ENCODE assay signal across 3 fruit fly cellular contexts in the genomic region with DNA sequence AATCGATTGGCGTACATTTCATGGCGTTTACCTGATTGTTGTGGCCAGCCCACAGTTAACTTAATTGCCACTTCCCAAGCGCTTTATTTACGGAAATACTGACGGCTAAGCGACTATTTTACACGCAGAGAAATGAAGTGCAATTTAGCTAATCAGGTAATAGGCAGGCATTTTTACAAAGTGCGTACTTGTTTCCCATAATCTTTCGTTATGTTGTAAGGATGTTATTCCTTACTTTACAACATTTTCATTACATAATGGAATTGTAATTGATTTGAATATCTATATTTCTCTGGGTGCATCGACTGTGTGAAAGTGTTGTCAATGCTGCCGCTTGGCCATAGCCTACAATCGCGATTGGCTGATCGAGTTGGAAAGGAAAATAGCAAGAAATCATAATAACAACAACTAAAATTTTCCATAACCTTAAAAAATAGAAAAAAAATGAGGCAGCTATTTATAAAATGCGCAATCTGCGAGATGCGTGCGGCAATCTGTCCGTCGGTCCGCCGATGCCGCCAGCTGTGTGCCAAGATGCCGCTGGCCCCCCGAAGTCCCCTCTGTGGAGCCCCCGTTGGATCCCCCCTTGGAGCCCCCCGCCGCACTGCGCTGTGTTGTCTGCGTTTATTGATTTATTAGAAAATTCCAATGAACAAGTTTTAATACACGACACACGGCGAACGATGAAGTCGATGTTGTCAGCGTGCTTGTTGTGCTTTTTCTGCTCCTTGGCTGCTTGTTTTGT.
TF ChIP-seq lines count a peak whose summit lies in the region.

No protein-coding gene starts in this region.

TF ChIP-seq in whole organism, embryonic, 481 proteins besides CTCF, POLR2A, EP300 and RAD21 (continued from another document and continues in another):
- TF ChIP-seq MBD-R2 (GFP tag; IDR thresholded peaks at IDR 0.05; lab: Robert Waterston, UW) (0 out of 2 replicates have a peak, but pooled peaks have one; percentile 24), CrebB (tag; optimal IDR thresholded peaks at IDR 0.05; lab: Kevin White, UChicago) (no peak), CG8388 (GFP tag; optimal IDR thresholded peaks at IDR 0.05; lab: Kevin White, UChicago) (peak; percentile 50), CHES-1-like (GFP tag; optimal IDR thresholded peaks at IDR 0.05; lab: Kevin White, UChicago) (no peak), Spps (tag; optimal IDR thresholded peaks at IDR 0.05; lab: Kevin White, UChicago) (no peak), CG33213 (GFP tag; optimal IDR thresholded peaks at IDR 0.05; lab: Kevin White, UChicago) (peak; percentile 37), lilli (GFP tag; optimal IDR thresholded peaks at IDR 0.05; lab: Kevin White, UChicago) (peak; percentile 56), Mrtf (GFP tag; IDR thresholded peaks at IDR 0.05; lab: Robert Waterston, UW) (no peak), wek (GFP tag; optimal IDR thresholded peaks at IDR 0.05; lab: Kevin White, UChicago) (no peak), CG1233 (GFP tag; optimal IDR thresholded peaks at IDR 0.05; lab: Kevin White, UChicago) (no peak), lbe (GFP tag; optimal IDR thresholded peaks at IDR 0.05; lab: Kevin White, UChicago) (no peak), ftz-f1 (GFP tag; optimal IDR thresholded peaks at IDR 0.05; lab: Kevin White, UChicago) (no peak), CG12155 (GFP tag; optimal IDR thresholded peaks at IDR 0.05; lab: Kevin White, UChicago) (peak; percentile 34), Oaz (GFP tag; IDR thresholded peaks at IDR 0.05; lab: Robert Waterston, UW) (peak; percentile 28; the same call in 1 of the 2 replicates), Rx (GFP tag; IDR thresholded peaks at IDR 0.05; lab: Robert Waterston, UW) (peak; percentile 55), CG17385 (GFP tag; optimal IDR thresholded peaks at IDR 0.05; lab: Kevin White, UChicago) (peak; percentile 41), Hr51 (GFP tag; optimal IDR thresholded peaks at IDR 0.05; lab: Kevin White, UChicago) (peak in 1 of 2 experiments; percentile 65), NK7.1 (GFP tag; optimal IDR thresholded peaks at IDR 0.05; lab: Kevin White, UChicago) (peak; percentile 12), Bteb2 (GFP tag; optimal IDR thresholded peaks at IDR 0.05; lab: Kevin White, UChicago) (peak; percentile 4), Gsc (GFP tag; IDR thresholded peaks at IDR 0.05; lab: Robert Waterston, UW) (no peak), Doc2 (GFP tag; IDR thresholded peaks at IDR 0.05; lab: Robert Waterston, UW) (no peak), lmd (GFP tag; IDR thresholded peaks at IDR 0.05; lab: Robert Waterston, UW) (peak; percentile 61), Drgx (GFP tag; IDR thresholded peaks at IDR 0.05; lab: Robert Waterston, UW) (peak; percentile 90), cg (GFP tag; optimal IDR thresholded peaks at IDR 0.05; lab: Kevin White, UChicago) (no peak), CG3065 (GFP tag; optimal IDR thresholded peaks at IDR 0.05; lab: Kevin White, UChicago) (no peak), CG11696 (GFP tag; IDR thresholded peaks at IDR 0.05; lab: Robert Waterston, UW) (0 out of 2 replicates have a peak, but pooled peaks have one; percentile 40), maf-S (GFP tag; optimal IDR thresholded peaks at IDR 0.05; lab: Kevin White, UChicago) (peak; percentile 36), stc (GFP tag; IDR thresholded peaks at IDR 0.05; lab: Robert Waterston, UW) (0 out of 2 replicates have a peak, but pooled peaks have one; percentile 35), CG14050 (GFP tag; IDR thresholded peaks at IDR 0.05; lab: Robert Waterston, UW) (peak; percentile 48; the same call in 2 of the 3 replicates), CG1602 (GFP tag; optimal IDR thresholded peaks at IDR 0.05; lab: Kevin White, UChicago) (peak; percentile 35), tap (tag; optimal IDR thresholded peaks at IDR 0.05; lab: Kevin White, UChicago) (peak; percentile 53), wdn (GFP tag; IDR thresholded peaks at IDR 0.05; lab: Robert Waterston, UW) (no peak), ttk (GFP tag; IDR thresholded peaks at IDR 0.05; lab: Robert Waterston, UW) (peak; percentile 69), Fer1 (GFP tag; optimal IDR thresholded peaks at IDR 0.05; lab: Kevin White, UChicago) (peak; percentile 11), Dbx (GFP tag; IDR thresholded peaks at IDR 0.05; lab: Robert Waterston, UW) (no peak), CG12104 (GFP tag; optimal IDR thresholded peaks at IDR 0.05; lab: Kevin White, UChicago) (no peak), CG13287 (GFP tag; IDR thresholded peaks at IDR 0.05; lab: Robert Waterston, UW; ENCODE audit: partially characterized antibody) (no peak), fu2 (GFP tag; optimal IDR thresholded peaks at IDR 0.05; lab: Kevin White, UChicago) (peak; percentile 11), CG10565 (GFP tag; optimal IDR thresholded peaks at IDR 0.05; lab: Kevin White, UChicago) (no peak), CG2116 (GFP tag; optimal IDR thresholded peaks at IDR 0.05; lab: Kevin White, UChicago) (no peak)

TF ChIP-seq in whole organism, prepupa, 60 proteins besides CTCF, POLR2A, EP300 and RAD21 (continued from another document):
- TF ChIP-seq CG11294 (GFP tag; IDR thresholded peaks at IDR 0.05; lab: Robert Waterston, UW) (peak; percentile 79), Lpt (GFP tag; optimal IDR thresholded peaks at IDR 0.05; lab: Kevin White, UChicago) (peak; percentile 83), dac (GFP tag; optimal IDR thresholded peaks at IDR 0.05; lab: Kevin White, UChicago) (peak; percentile 91), CG6808 (GFP tag; optimal IDR thresholded peaks at IDR 0.05; lab: Kevin White, UChicago) (peak; percentile 73), ss (GFP tag; optimal IDR thresholded peaks at IDR 0.05; lab: Kevin White, UChicago) (peak; percentile 40 to 66), acj6 (GFP tag; optimal IDR thresholded peaks at IDR 0.05; lab: Kevin White, UChicago) (peak; percentile 76), vri (GFP tag; optimal IDR thresholded peaks at IDR 0.05; lab: Kevin White, UChicago) (no peak), net (GFP tag; optimal IDR thresholded peaks at IDR 0.05; lab: Kevin White, UChicago) (peak; percentile 85), CG9139 (GFP tag; optimal IDR thresholded peaks at IDR 0.05; lab: Kevin White, UChicago) (peak; percentile 57), achi (GFP tag; optimal IDR thresholded peaks at IDR 0.05; lab: Kevin White, UChicago) (peak; percentile 84), CG4318 (GFP tag; optimal IDR thresholded peaks at IDR 0.05; lab: Kevin White, UChicago) (peak; percentile 94), Eip75B (GFP tag; optimal IDR thresholded peaks at IDR 0.05; lab: Kevin White, UChicago) (peak; percentile 79), fd59A (GFP tag; optimal IDR thresholded peaks at IDR 0.05; lab: Kevin White, UChicago) (peak; percentile 73), Sox15 (GFP tag; optimal IDR thresholded peaks at IDR 0.05; lab: Kevin White, UChicago) (peak; percentile 33), CG11902 (GFP tag; optimal IDR thresholded peaks at IDR 0.05; lab: Kevin White, UChicago) (peak; percentile 40), salr (GFP tag; optimal IDR thresholded peaks at IDR 0.05; lab: Kevin White, UChicago) (peak; percentile 66 to 82), esn (GFP tag; optimal IDR thresholded peaks at IDR 0.05; lab: Kevin White, UChicago) (peak; percentile 41), CG15336 (GFP tag; IDR thresholded peaks at IDR 0.05; lab: Robert Waterston, UW) (peak; percentile 94), Smox (GFP tag; optimal IDR thresholded peaks at IDR 0.05; lab: Kevin White, UChicago) (no peak), Sox102F (GFP tag; optimal IDR thresholded peaks at IDR 0.05; lab: Kevin White, UChicago) (peak; percentile 17), Ets21C (GFP tag; optimal IDR thresholded peaks at IDR 0.05; lab: Kevin White, UChicago) (no peak), CG6163 (GFP tag; IDR thresholded peaks at IDR 0.05; lab: Robert Waterston, UW) (peak; percentile 92), fd85E (GFP tag; optimal IDR thresholded peaks at IDR 0.05; lab: Kevin White, UChicago) (no peak), CG16779 (tag; optimal IDR thresholded peaks at IDR 0.05; lab: Kevin White, UChicago) (peak; percentile 78), Hr39 (GFP tag; optimal IDR thresholded peaks at IDR 0.05; lab: Kevin White, UChicago) (peak; percentile 42), Sox14 (GFP tag; optimal IDR thresholded peaks at IDR 0.05; lab: Kevin White, UChicago) (peak; percentile 83), CG31627 (GFP tag; optimal IDR thresholded peaks at IDR 0.05; lab: Kevin White, UChicago) (peak; percentile 43), dsx (GFP tag; optimal IDR thresholded peaks at IDR 0.05; lab: Kevin White, UChicago; ENCODE audit: poor library complexity, severe bottlenecking) (peak; percentile 6), Eip93F (GFP tag; optimal IDR thresholded peaks at IDR 0.05; lab: Kevin White, UChicago) (no peak), CG34406 (GFP tag; optimal IDR thresholded peaks at IDR 0.05; lab: Kevin White, UChicago) (peak; percentile 46), CG8119 (GFP tag; IDR thresholded peaks at IDR 0.05; lab: Robert Waterston, UW) (peak; percentile 93), CG6854 (GFP tag; optimal IDR thresholded peaks at IDR 0.05; lab: Kevin White, UChicago) (no peak), svp (GFP tag; lab: Kevin White, UChicago) (peak; percentile 67), lz (GFP tag; optimal IDR thresholded peaks at IDR 0.05; lab: Kevin White, UChicago) (peak; percentile 49), Gug (GFP tag; IDR thresholded peaks at IDR 0.05; lab: Robert Waterston, UW) (peak; percentile 84), OdsH (GFP tag; optimal IDR thresholded peaks at IDR 0.05; lab: Kevin White, UChicago) (peak; percentile 89), CG11762 (GFP tag; optimal IDR thresholded peaks at IDR 0.05; lab: Kevin White, UChicago; ENCODE audit: insufficient read depth) (peak; percentile 81), CG8319 (GFP tag; optimal IDR thresholded peaks at IDR 0.05; lab: Kevin White, UChicago) (peak; percentile 31), CG1621 (tag; optimal IDR thresholded peaks at IDR 0.05; lab: Kevin White, UChicago) (peak; percentile 78), spab (GFP tag; optimal IDR thresholded peaks at IDR 0.05; lab: Kevin White, UChicago) (peak; percentile 74)

TF ChIP-seq in whole organism, wandering third instar larva, 38 proteins besides CTCF, POLR2A, EP300 and RAD21 (continued from another document):
- TF ChIP-seq rgr (GFP tag; optimal IDR thresholded peaks at IDR 0.05; lab: Kevin White, UChicago) (peak; percentile 16), CrebA (GFP tag; optimal IDR thresholded peaks at IDR 0.05; lab: Kevin White, UChicago; ENCODE audit: borderline replicate concordance) (no peak), psq (GFP tag; optimal IDR thresholded peaks at IDR 0.05; lab: Kevin White, UChicago) (no peak), tai (GFP tag; optimal IDR thresholded peaks at IDR 0.05; lab: Kevin White, UChicago) (no peak), Rel (GFP tag; optimal IDR thresholded peaks at IDR 0.05; lab: Kevin White, UChicago) (no peak), Rel (tag; optimal IDR thresholded peaks at IDR 0.05; lab: Kevin White, UChicago) (no peak), Hr78 (GFP tag; optimal IDR thresholded peaks at IDR 0.05; lab: Kevin White, UChicago) (no peak), jim (GFP tag; optimal IDR thresholded peaks at IDR 0.05; lab: Kevin White, UChicago) (no peak), foxo (GFP tag; optimal IDR thresholded peaks at IDR 0.05; lab: Kevin White, UChicago) (peak in 1 of 2 experiments; percentile 7), Hr83 (GFP tag; optimal IDR thresholded peaks at IDR 0.05; lab: Kevin White, UChicago; ENCODE audit: poor library complexity, severe bottlenecking) (no peak), brk (GFP tag; optimal IDR thresholded peaks at IDR 0.05; lab: Kevin White, UChicago) (no peak), Myc (optimal IDR thresholded peaks at IDR 0.05; lab: Kevin White, UChicago) (no peak), usp (GFP tag; optimal IDR thresholded peaks at IDR 0.05; lab: Kevin White, UChicago) (no peak), CG32264 (GFP tag; optimal IDR thresholded peaks at IDR 0.05; lab: Kevin White, UChicago) (no peak), br (GFP tag; optimal IDR thresholded peaks at IDR 0.05; lab: Kevin White, UChicago) (no peak)
